Worm (Caenorhabditis elegans): ENCODE measurements around the gene taf-10.
A peak's percentile ranks its signal among the peaks of the same experiment; 100 is the strongest.

The taf-10 gene

ce11 chrV:4719965-4720364 lies 33.1 kb downstream of the taf-10 start, which contains the start of gene prx-6:
TSS of gene prx-6 (minus strand) at chrV:4720093.
- TF ChIP-seq fkh-10 (GFP tag; optimal IDR thresholded peaks at IDR 0.05) (no peak), daf-12 (tag; optimal IDR thresholded peaks at IDR 0.05) (no peak), pqm-1 (tag; optimal IDR thresholded peaks at IDR 0.05) (peak; percentile 50), elt-2 (tag; optimal IDR thresholded peaks at IDR 0.05) (peak; percentile 78)

ce11 chrV:4720884-4721464 lies 34.1 kb downstream of the taf-10 start:
- TF ChIP-seq fkh-2 (tag; optimal IDR thresholded peaks at IDR 0.05), result no peak
- TF ChIP-seq zag-1 (tag; optimal IDR thresholded peaks at IDR 0.05), result no peak
- no peak for TF ChIP-seq sea-2 (GFP tag; optimal IDR thresholded peaks at IDR 0.05)
- TF ChIP-seq ZK546.5 (tag; optimal IDR thresholded peaks at IDR 0.05), result no peak
- TF ChIP-seq nhr-12 (tag; optimal IDR thresholded peaks at IDR 0.05), result no peak
- no peak for TF ChIP-seq tbx-2 (tag; optimal IDR thresholded peaks at IDR 0.05)
- TF ChIP-seq fos-1 (tag; optimal IDR thresholded peaks at IDR 0.05), result no peak
- no peak for TF ChIP-seq hmg-11 (tag; optimal IDR thresholded peaks at IDR 0.05)
- peak; percentile 86 for TF ChIP-seq pqm-1 (tag; optimal IDR thresholded peaks at IDR 0.05)
- TF ChIP-seq elt-3 (tag; optimal IDR thresholded peaks at IDR 0.05), result no peak
- no peak for TF ChIP-seq unc-62 (GFP tag; optimal IDR thresholded peaks at IDR 0.05)
- no peak for TF ChIP-seq nhr-76 (tag; optimal IDR thresholded peaks at IDR 0.05)
- no peak for TF ChIP-seq ceh-9 (tag; optimal IDR thresholded peaks at IDR 0.05)
- no peak for TF ChIP-seq ceh-82 (tag; optimal IDR thresholded peaks at IDR 0.05)
- no peak for TF ChIP-seq nfya-1 (tag; optimal IDR thresholded peaks at IDR 0.05; ENCODE audit: insufficient read depth)
- peak; percentile 16 for TF ChIP-seq pha-4 (tag; optimal IDR thresholded peaks at IDR 0.05)
- no peak for TF ChIP-seq ztf-11 (tag; optimal IDR thresholded peaks at IDR 0.05)
- no peak for TF ChIP-seq egl-5 (tag; optimal IDR thresholded peaks at IDR 0.05)
- no peak for TF ChIP-seq nhr-28 (tag; optimal IDR thresholded peaks at IDR 0.05)
- TF ChIP-seq mml-1 (tag; optimal IDR thresholded peaks at IDR 0.05), result no peak
- TF ChIP-seq R02D3.7 (tag; optimal IDR thresholded peaks at IDR 0.05), result no peak
- peak; percentile 83 for TF ChIP-seq elt-2 (tag; optimal IDR thresholded peaks at IDR 0.05)
- TF ChIP-seq mdl-1 (tag; optimal IDR thresholded peaks at IDR 0.05), result no peak
- TF ChIP-seq aly-2 (tag; optimal IDR thresholded peaks at IDR 0.05), result no peak
- TF ChIP-seq nhr-25 (tag; optimal IDR thresholded peaks at IDR 0.05), result no peak
- no peak for TF ChIP-seq lin-15B (tag; optimal IDR thresholded peaks at IDR 0.05)

- TF ChIP-seq nhr-43 (tag; optimal IDR thresholded peaks at IDR 0.05; ENCODE audit: poor library complexity, severe bottlenecking), result no peak
- TF ChIP-seq ZK546.5 (tag; optimal IDR thresholded peaks at IDR 0.05), result no peak
- no peak for TF ChIP-seq skn-1 (tag; optimal IDR thresholded peaks at IDR 0.05)
- no peak for TF ChIP-seq lin-39 (tag; optimal IDR thresholded peaks at IDR 0.05)
- TF ChIP-seq jun-1 (tag; optimal IDR thresholded peaks at IDR 0.05), result no peak
- TF ChIP-seq nhr-237 (tag; optimal IDR thresholded peaks at IDR 0.05), result no peak
- TF ChIP-seq sea-2 (GFP tag; optimal IDR thresholded peaks at IDR 0.05), result no peak
- TF ChIP-seq snpc-4 (tag; optimal IDR thresholded peaks at IDR 0.05), result no peak
- no peak for TF ChIP-seq fkh-10 (GFP tag; optimal IDR thresholded peaks at IDR 0.05)
- no peak for TF ChIP-seq fkh-2 (tag; optimal IDR thresholded peaks at IDR 0.05)
- TF ChIP-seq ztf-11 (tag; optimal IDR thresholded peaks at IDR 0.05), result no peak
These were observed 35.4 kb downstream of the taf-10 start, which contains the start of gene F39G3.5 for ce11 chrV:4722314-4722713. TSS of gene F39G3.5 (plus strand) at chrV:4722614.

ce11 chrV:4724453-4724852 lies 37.5 kb downstream of the taf-10 start, which contains the start of gene F39G3.4:
TSS of gene F39G3.4 (plus strand) at chrV:4724753.
- TF ChIP-seq nhr-76 (tag; optimal IDR thresholded peaks at IDR 0.05), result no peak
- no peak for TF ChIP-seq lin-39 (tag; optimal IDR thresholded peaks at IDR 0.05)
- no peak for TF ChIP-seq nhr-77 (tag; optimal IDR thresholded peaks at IDR 0.05)
- TF ChIP-seq ceh-82 (tag; optimal IDR thresholded peaks at IDR 0.05), result no peak
- TF ChIP-seq nhr-67 (tag; optimal IDR thresholded peaks at IDR 0.05), result no peak
- TF ChIP-seq unc-62 (GFP tag; optimal IDR thresholded peaks at IDR 0.05), result no peak
- TF ChIP-seq lin-15B (tag; optimal IDR thresholded peaks at IDR 0.05), result no peak
- no peak for TF ChIP-seq eor-1 (tag; optimal IDR thresholded peaks at IDR 0.05)
- no peak for TF ChIP-seq aly-2 (tag; optimal IDR thresholded peaks at IDR 0.05)
- no peak for TF ChIP-seq fkh-10 (GFP tag; optimal IDR thresholded peaks at IDR 0.05)
- no peak for TF ChIP-seq mml-1 (tag; optimal IDR thresholded peaks at IDR 0.05)
- no peak for TF ChIP-seq jun-1 (tag; optimal IDR thresholded peaks at IDR 0.05)
- no peak for TF ChIP-seq nhr-28 (tag; optimal IDR thresholded peaks at IDR 0.05)
- TF ChIP-seq nhr-25 (tag; optimal IDR thresholded peaks at IDR 0.05), result no peak
